Fruit fly (Drosophila melanogaster) whole organism, wandering third instar larva: ENCODE measurements around the gene Nak.

Experiments
- Abd-B ChIP-seq: fragments of >200 bp; optimal IDR thresholded peaks from 2 replicates; lab custom pipeline; 2017; ENCODE audit warnings: missing biosample characterization, missing genetic modification characterization
- CG32264 ChIP-seq: fragments of 200-800 bp; sonication (Bioruptor generic); optimal IDR thresholded peaks from 2 replicates; lab custom pipeline; 2016; ENCODE audit warnings: missing biosample characterization, missing genetic modification characterization
- CG9705 ChIP-seq: fragments of 200-800 bp; sonication (Bioruptor generic); optimal IDR thresholded peaks from 2 replicates; lab custom pipeline; 2018; ENCODE audit warnings: missing biosample characterization, mild to moderate bottlenecking, missing genetic modification characterization
- CrebA ChIP-seq: fragments of 200-800 bp; sonication (Bioruptor generic); optimal IDR thresholded peaks from 2 replicates; lab custom pipeline; 2016; ENCODE audit warnings: missing biosample characterization, mild to moderate bottlenecking, missing genetic modification characterization, borderline replicate concordance
- Dfd ChIP-seq: fragments of >200 bp; optimal IDR thresholded peaks from 2 replicates; lab custom pipeline; 2017; ENCODE audit warnings: missing biosample characterization, missing genetic modification characterization
- Dif ChIP-seq: fragments of 200-275, 200-300 bp; sonication (Bioruptor generic); optimal IDR thresholded peaks from 2 replicates; lab custom pipeline; 2018; ENCODE audit warnings: missing biosample characterization, missing genetic modification characterization; ENCODE audit not compliant: partially characterized antibody
- GATAd ChIP-seq: sonication (Bioruptor generic); optimal IDR thresholded peaks from 2 replicates; lab custom pipeline; 2016; ENCODE audit warnings: missing biosample characterization, missing genetic modification characterization
- HLH106 ChIP-seq: fragments of 200-800 bp; optimal IDR thresholded peaks from 3 replicates; lab custom pipeline; 2019; ENCODE audit warnings: missing biosample characterization, mild to moderate bottlenecking, missing genetic modification characterization, moderate library complexity
- Hnf4 ChIP-seq: fragments of 200-800 bp; sonication (Bioruptor generic); optimal IDR thresholded peaks from 2 replicates; lab custom pipeline; 2016; ENCODE audit warnings: missing biosample characterization, mild to moderate bottlenecking, missing genetic modification characterization
- Hr78 ChIP-seq: fragments of >200 bp; optimal IDR thresholded peaks from 2 replicates; lab custom pipeline; 2017; ENCODE audit warnings: missing biosample characterization, missing genetic modification characterization
- Hr83 ChIP-seq: fragments of 200-300 bp; sonication (Bioruptor generic); optimal IDR thresholded peaks from 2 replicates; lab custom pipeline; 2016; ENCODE audit warnings: missing biosample characterization, mild to moderate bottlenecking, missing genetic modification characterization, moderate library complexity; ENCODE audit not compliant: poor library complexity, severe bottlenecking
- Jra ChIP-seq: sonication (Bioruptor generic); optimal IDR thresholded peaks from 2 replicates; lab custom pipeline; 2016; ENCODE audit warnings: missing biosample characterization, missing genetic modification characterization
- Mio ChIP-seq: sonication (Bioruptor generic); optimal IDR thresholded peaks from 2 replicates; lab custom pipeline; 2016; ENCODE audit warnings: missing biosample characterization, missing genetic modification characterization
- Myc ChIP-seq: fragments of >200 bp; optimal IDR thresholded peaks from 2 replicates; lab custom pipeline; 2017
- N ChIP-seq: fragments of >200 bp; optimal IDR thresholded peaks from 2 replicates; lab custom pipeline; 2018; ENCODE audit warnings: missing biosample characterization, missing external identifiers, missing genetic modification characterization
- OdsH ChIP-seq: fragments of 200-800 bp; sonication (Bioruptor generic); optimal IDR thresholded peaks from 2 replicates; lab custom pipeline; 2016; ENCODE audit warnings: missing biosample characterization, mild to moderate bottlenecking, missing genetic modification characterization
- Rel ChIP-seq, 2 experiments: fragments of 200-800 bp; sonication (Bioruptor generic) in 1 of 2; optimal IDR thresholded peaks; 2 replicates in 1 of 2; 3 replicates in 1 of 2; lab custom pipeline; 2016 to 2019; ENCODE audit warnings: mild to moderate bottlenecking in 2 of 2, missing biosample characterization in 2 of 2, missing genetic modification characterization in 2 of 2, moderate library complexity in 1 of 2
- Sp1 ChIP-seq: fragments of 200-800 bp; sonication (Bioruptor generic); optimal IDR thresholded peaks from 3 replicates; lab custom pipeline; 2019; ENCODE audit warnings: missing biosample characterization, mild to moderate bottlenecking, missing genetic modification characterization, moderate library complexity
- Vsx2 ChIP-seq: fragments of 200-300, 225-300 bp; sonication (Bioruptor generic); optimal IDR thresholded peaks from 2 replicates; lab custom pipeline; 2018; ENCODE audit warnings: missing biosample characterization, missing genetic modification characterization; ENCODE audit not compliant: partially characterized antibody
- br ChIP-seq: fragments of 200-800 bp; sonication (Bioruptor generic); optimal IDR thresholded peaks from 2 replicates; lab custom pipeline; 2016; ENCODE audit warnings: missing biosample characterization, missing genetic modification characterization
- brk ChIP-seq: fragments of 200-800 bp; sonication (Bioruptor generic); optimal IDR thresholded peaks from 2 replicates; lab custom pipeline; 2016; ENCODE audit warnings: missing biosample characterization, mild to moderate bottlenecking, missing genetic modification characterization
- dl ChIP-seq, 2 experiments: fragments of 175-275, 200-275 bp in 1 of 2; fragments of 200-275 bp in 1 of 2; sonication (Bioruptor generic); optimal IDR thresholded peaks; lab custom pipeline; 2018; ENCODE audit warnings: mild to moderate bottlenecking in 2 of 2, missing biosample characterization in 2 of 2, missing genetic modification characterization in 2 of 2, moderate library complexity in 2 of 2; ENCODE audit not compliant: partially characterized antibody in 2 of 2, insufficient read depth in 1 of 2
- dmrt93B ChIP-seq: fragments of 200-800 bp; sonication (Bioruptor generic); optimal IDR thresholded peaks from 2 replicates; lab custom pipeline; 2018; ENCODE audit warnings: missing biosample characterization, mild to moderate bottlenecking, missing genetic modification characterization
- dsf ChIP-seq: sonication (Bioruptor generic); optimal IDR thresholded peaks from 2 replicates; lab custom pipeline; 2016; ENCODE audit warnings: missing biosample characterization, missing genetic modification characterization, borderline replicate concordance
- ey ChIP-seq: fragments of 200-800 bp; sonication (Bioruptor generic); optimal IDR thresholded peaks from 2 replicates; lab custom pipeline; 2016; ENCODE audit warnings: missing biosample characterization, missing genetic modification characterization
- foxo ChIP-seq, 2 experiments: fragments of 200-800 bp; sonication (Bioruptor generic); optimal IDR thresholded peaks; 2 replicates in 1 of 2; 3 replicates in 1 of 2; lab custom pipeline; 2016 to 2017; ENCODE audit warnings: missing biosample characterization in 2 of 2, missing genetic modification characterization in 2 of 2
- fru ChIP-seq: fragments of 200-800 bp; sonication (Bioruptor generic); optimal IDR thresholded peaks from 3 replicates; lab custom pipeline; 2016; ENCODE audit warnings: missing biosample characterization, mild to moderate bottlenecking, missing genetic modification characterization
- h ChIP-seq: fragments of 200-800 bp; sonication (Bioruptor generic); optimal IDR thresholded peaks from 3 replicates; lab custom pipeline; 2016; ENCODE audit warnings: missing biosample characterization, mild to moderate bottlenecking, missing genetic modification characterization
- jim ChIP-seq: fragments of 175-275, 200-325 bp; sonication (Bioruptor generic); optimal IDR thresholded peaks from 2 replicates; lab custom pipeline; 2016; ENCODE audit warnings: missing biosample characterization, mild to moderate bottlenecking, missing genetic modification characterization
- lola ChIP-seq: fragments of >200 bp; optimal IDR thresholded peaks from 2 replicates; lab custom pipeline; 2017; ENCODE audit warnings: missing biosample characterization, missing genetic modification characterization
- pan ChIP-seq: fragments of >200 bp; optimal IDR thresholded peaks from 2 replicates; lab custom pipeline; 2017
- psq ChIP-seq: fragments of 200-800 bp; sonication (Bioruptor generic); optimal IDR thresholded peaks from 3 replicates; lab custom pipeline; 2017; ENCODE audit warnings: missing biosample characterization, mild to moderate bottlenecking, missing genetic modification characterization, moderate library complexity
- rgr ChIP-seq: fragments of 200-800 bp; sonication (Bioruptor generic); optimal IDR thresholded peaks from 3 replicates; lab custom pipeline; 2016; ENCODE audit warnings: missing biosample characterization, mild to moderate bottlenecking, missing genetic modification characterization
- sage ChIP-seq: fragments of 200-800 bp; sonication (Bioruptor generic); optimal IDR thresholded peaks from 2 replicates; lab custom pipeline; 2016; ENCODE audit warnings: missing biosample characterization, mild to moderate bottlenecking, missing genetic modification characterization
- sv ChIP-seq: fragments of 200-800 bp; sonication (Bioruptor generic); optimal IDR thresholded peaks from 3 replicates; lab custom pipeline; 2016; ENCODE audit warnings: missing biosample characterization, missing genetic modification characterization
- tai ChIP-seq: sonication (Bioruptor generic); optimal IDR thresholded peaks from 2 replicates; lab custom pipeline; 2016; ENCODE audit warnings: missing biosample characterization, missing genetic modification characterization
- usp ChIP-seq: fragments of >200 bp; optimal IDR thresholded peaks from 2 replicates; lab custom pipeline; 2017; ENCODE audit warnings: missing biosample characterization, missing genetic modification characterization
- woc ChIP-seq: sonication (Bioruptor generic); optimal IDR thresholded peaks from 2 replicates; lab custom pipeline; 2016; ENCODE audit warnings: missing biosample characterization, mild to moderate bottlenecking, missing genetic modification characterization

Gene Nak

DNA sequence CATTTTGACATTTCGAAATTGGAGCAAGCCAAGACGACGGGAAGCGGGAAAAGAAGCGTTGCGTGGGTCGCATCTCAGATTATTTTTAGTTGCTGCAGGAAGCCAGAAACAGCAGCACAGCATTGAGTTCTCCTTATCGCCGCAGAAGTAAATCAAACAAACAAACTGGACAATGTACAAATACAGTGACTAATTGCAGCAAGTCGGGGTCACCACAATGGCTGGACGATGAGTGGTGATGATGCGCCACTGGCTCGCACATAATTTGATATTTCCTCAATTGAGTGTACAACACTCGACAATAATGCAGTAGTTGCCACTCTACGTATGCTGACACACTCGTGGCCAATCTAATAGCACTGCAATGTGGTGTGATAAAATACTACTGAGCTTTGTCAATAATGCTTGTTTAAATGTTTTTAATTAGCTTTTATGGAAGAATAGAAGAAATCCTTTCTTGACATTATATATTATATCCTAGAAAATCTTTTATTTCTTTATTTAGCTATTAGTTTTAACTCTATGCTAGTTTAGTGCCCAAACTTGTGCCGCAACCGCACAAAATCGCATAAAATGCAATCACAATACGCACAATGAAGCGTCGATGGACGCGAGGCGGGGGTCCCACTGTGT lies 13.5 kb upstream of the Nak start:
- TF ChIP-seq N (GFP tag; lab: Kevin White, UChicago) (no peak), foxo (GFP tag; optimal IDR thresholded peaks at IDR 0.05; lab: Kevin White, UChicago) (peak in 1 of 2 experiments; percentile 20), dsf (GFP tag; lab: Kevin White, UChicago) (no peak), Abd-B (GFP tag; lab: Kevin White, UChicago) (no peak)

- TF ChIP-seq Dif (GFP tag; lab: Kevin White, UChicago) (no peak), Dfd (GFP tag; lab: Kevin White, UChicago) (no peak), OdsH (GFP tag; lab: Kevin White, UChicago) (peak; percentile 45), foxo (GFP tag; optimal IDR thresholded peaks at IDR 0.05; lab: Kevin White, UChicago) (peak in 1 of 2 experiments; percentile 17), dmrt93B (GFP tag; lab: Kevin White, UChicago) (no peak), usp (GFP tag; lab: Kevin White, UChicago) (no peak), Jra (GFP tag; lab: Kevin White, UChicago) (peak; percentile 43), Hr83 (GFP tag; lab: Kevin White, UChicago) (peak; percentile 98), ey (no peak), CG32264 (GFP tag; lab: Kevin White, UChicago) (no peak), CG9705 (no peak), Myc (no peak), fru (GFP tag; lab: Kevin White, UChicago) (peak; percentile 21), GATAd (GFP tag; lab: Kevin White, UChicago) (no peak), HLH106 (tag; lab: Kevin White, UChicago) (no peak), woc (GFP tag; lab: Kevin White, UChicago) (no peak), rgr (GFP tag; lab: Kevin White, UChicago) (peak; percentile 57), h (GFP tag; lab: Kevin White, UChicago) (peak; percentile 41), Vsx2 (GFP tag; lab: Kevin White, UChicago) (no peak), Abd-B (GFP tag; lab: Kevin White, UChicago) (no peak), brk (GFP tag; lab: Kevin White, UChicago) (peak; percentile 47), sage (GFP tag; lab: Kevin White, UChicago) (no peak), dl (GFP tag; optimal IDR thresholded peaks at IDR 0.05; lab: Kevin White, UChicago; ENCODE audit: insufficient read depth in 1 of 2, partially characterized antibody in 2 of 2) (no peak), Hnf4 (GFP tag; lab: Kevin White, UChicago) (peak; percentile 66), psq (no peak), br (GFP tag; lab: Kevin White, UChicago) (peak; percentile 31), pan (no peak), dsf (GFP tag; lab: Kevin White, UChicago) (no peak), sv (GFP tag; lab: Kevin White, UChicago) (no peak), Hr78 (GFP tag; lab: Kevin White, UChicago) (no peak), Rel (GFP tag; optimal IDR thresholded peaks at IDR 0.05; lab: Kevin White, UChicago) (no peak), Rel (tag; optimal IDR thresholded peaks at IDR 0.05; lab: Kevin White, UChicago) (no peak), CrebA (no peak), Mio (GFP tag; lab: Kevin White, UChicago) (no peak), N (GFP tag; lab: Kevin White, UChicago) (no peak), lola (no peak), Sp1 (no peak), jim (GFP tag; lab: Kevin White, UChicago) (no peak), tai (no peak)
Measured at dm6 chr2L:18981484-18981883, 12.9 kb upstream of the Nak start.
